Fruit fly (Drosophila melanogaster) Kc167 (cell line): ENCODE results near the gene CdGAPr.

Experiments
- Myc ChIP-seq: fragments of >200 bp; optimal IDR thresholded peaks from 2 replicates; lab custom pipeline; 2017; ENCODE audit warnings: missing external identifiers
- Sin3A ChIP-seq: fragments of >200 bp; optimal IDR thresholded peaks from 2 replicates; lab custom pipeline; 2018; ENCODE audit warnings: missing external identifiers
- h ChIP-seq: fragments of >200 bp; optimal IDR thresholded peaks from 3 replicates; lab custom pipeline; 2018; ENCODE audit warnings: missing external identifiers
- insv ChIP-seq: fragments of >200 bp; optimal IDR thresholded peaks from 3 replicates; lab custom pipeline; 2018; ENCODE audit warnings: missing external identifiers
- psq ChIP-seq: fragments of >200 bp; optimal IDR thresholded peaks from 2 replicates; lab custom pipeline; 2017; ENCODE audit warnings: missing external identifiers
- ttk ChIP-seq: sonication (Bioruptor generic); optimal IDR thresholded peaks from 2 replicates; lab custom pipeline; 2017; ENCODE audit warnings: missing external identifiers

Gene CdGAPr

DNA sequence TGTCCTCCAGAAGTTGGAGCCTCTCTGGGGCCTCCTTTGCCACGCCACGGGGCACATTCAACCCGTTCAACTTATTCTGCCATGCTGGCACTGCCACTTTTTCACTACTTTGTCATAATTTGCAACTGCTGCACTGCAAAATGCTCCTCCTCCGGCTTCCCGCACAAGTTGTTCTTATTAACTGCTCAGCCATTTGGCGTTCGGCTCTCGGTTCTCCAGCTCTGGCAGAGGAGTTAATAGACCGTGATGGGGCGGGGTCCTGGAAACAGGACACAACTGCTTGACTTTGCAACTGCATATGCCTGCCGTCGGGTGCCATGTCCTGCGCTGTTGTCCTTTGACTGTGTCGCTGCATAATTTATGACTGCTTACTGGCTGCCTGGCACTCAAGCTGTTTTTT is 13.3 kb upstream of the CdGAPr start:
- no peak for TF ChIP-seq ttk (lab: Kevin White, UChicago)
- TF ChIP-seq Sin3A (lab: Kevin White, UChicago) = no peak
- no peak for TF ChIP-seq insv (lab: Kevin White, UChicago)
- no peak for TF ChIP-seq psq (lab: Kevin White, UChicago)
- TF ChIP-seq Myc (lab: Kevin White, UChicago) = no peak
- TF ChIP-seq h (lab: Kevin White, UChicago) = no peak

DNA sequence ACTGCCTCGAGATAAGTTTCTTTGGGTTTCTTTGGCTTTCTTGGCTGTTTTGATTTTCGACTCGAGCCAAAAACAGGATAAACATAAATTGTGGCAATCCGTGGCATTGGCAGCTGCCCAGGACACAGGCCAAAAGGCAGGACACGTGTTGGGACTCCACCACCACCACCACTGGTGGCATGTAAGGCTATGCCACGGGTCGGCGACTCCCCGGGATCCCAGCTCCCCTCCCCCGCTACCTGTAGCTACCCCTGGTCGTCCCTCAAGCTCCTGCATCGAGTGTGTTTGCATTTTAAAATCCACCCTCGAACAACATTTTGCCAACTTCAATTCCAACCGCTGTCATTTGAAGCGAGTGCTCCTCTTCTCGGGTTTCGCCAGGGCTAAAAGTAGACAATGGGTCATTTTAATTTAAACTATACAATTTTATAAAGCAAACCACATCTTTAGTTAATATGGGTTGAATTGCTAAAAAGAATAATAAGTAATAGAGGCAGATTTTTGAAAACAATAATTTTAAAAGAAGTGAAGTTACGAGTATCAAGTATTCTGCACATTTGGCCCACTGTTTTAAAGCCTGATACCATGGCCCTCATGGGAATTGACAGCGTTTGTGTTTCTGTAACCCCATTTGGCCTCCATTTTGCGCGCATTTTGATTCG is 10.4 kb upstream of the CdGAPr start:
- TF ChIP-seq Sin3A (lab: Kevin White, UChicago) (no peak), insv (lab: Kevin White, UChicago) (no peak), ttk (lab: Kevin White, UChicago) (no peak), h (lab: Kevin White, UChicago) (no peak), Myc (lab: Kevin White, UChicago) (no peak), psq (lab: Kevin White, UChicago) (no peak)

DNA sequence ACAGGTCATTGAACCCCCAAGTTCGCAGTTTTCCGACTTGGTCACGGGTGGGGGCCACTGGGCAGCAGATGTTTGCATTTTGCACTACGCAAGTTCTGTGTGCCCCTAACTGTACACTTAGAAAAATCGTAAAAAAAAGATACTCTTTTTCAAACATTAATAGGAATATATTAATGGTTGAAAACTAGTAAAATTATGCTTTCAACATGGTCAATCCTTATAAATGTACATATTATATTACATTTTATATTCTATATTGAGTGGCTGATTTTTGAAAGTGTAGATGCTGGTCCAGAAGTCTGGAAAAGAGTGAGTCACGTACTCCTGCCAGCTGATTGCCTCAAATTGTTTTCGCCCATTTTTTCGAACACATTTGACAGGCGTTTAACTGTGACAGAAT is 9.0 kb upstream of the CdGAPr start:
- TF ChIP-seq ttk (lab: Kevin White, UChicago) = no peak
- no peak for TF ChIP-seq psq (lab: Kevin White, UChicago)
- no peak for TF ChIP-seq Myc (lab: Kevin White, UChicago)
- TF ChIP-seq h (lab: Kevin White, UChicago) = no peak
- TF ChIP-seq Sin3A (lab: Kevin White, UChicago) = no peak

DNA sequence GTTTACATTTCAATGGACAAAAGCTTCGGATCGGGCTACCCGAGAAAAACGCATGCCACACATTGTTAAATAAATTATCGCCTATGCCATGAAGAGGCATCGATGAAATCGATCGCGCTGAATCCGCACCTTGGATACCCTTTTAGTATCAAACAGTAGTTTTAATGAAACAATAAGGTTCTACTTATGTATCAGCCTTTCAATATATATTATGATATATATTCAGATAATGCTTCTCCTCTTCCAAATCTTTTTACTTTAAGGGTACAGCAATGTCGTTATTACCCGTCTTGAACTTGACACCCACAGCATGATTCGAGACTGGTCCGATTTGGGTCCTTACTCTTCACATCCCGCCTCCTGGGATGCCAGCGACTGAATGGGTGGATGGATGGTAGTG is 8.3 kb upstream of the CdGAPr start:
- TF ChIP-seq Myc (lab: Kevin White, UChicago) = no peak
- TF ChIP-seq h (lab: Kevin White, UChicago) = no peak
- no peak for TF ChIP-seq Sin3A (lab: Kevin White, UChicago)
- no peak for TF ChIP-seq psq (lab: Kevin White, UChicago)
- TF ChIP-seq ttk (lab: Kevin White, UChicago) = no peak
- no peak for TF ChIP-seq insv (lab: Kevin White, UChicago)

DNA sequence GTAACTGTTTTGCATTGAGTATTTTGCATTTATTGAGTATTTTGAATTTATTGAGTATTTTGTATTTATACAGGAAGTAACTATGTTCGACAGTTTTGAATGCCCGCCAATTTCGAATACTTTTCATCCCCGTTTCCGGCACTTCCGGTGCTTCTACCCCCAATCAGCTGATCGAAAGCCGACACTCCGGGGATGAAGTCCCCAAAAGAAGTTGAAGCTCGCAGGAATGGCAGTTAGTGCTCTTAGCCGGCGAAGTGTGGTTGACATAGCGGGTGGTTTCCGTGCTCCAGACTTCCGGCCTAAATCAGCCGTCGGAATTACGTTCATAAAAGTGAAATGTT is 4.4 kb upstream of the CdGAPr start, which contains the start of gene sick:
sick (plus strand) TSS at position 255 of the 341 bp plus-strand sequence.
- TF ChIP-seq insv (lab: Kevin White, UChicago) (no peak), ttk (lab: Kevin White, UChicago) (no peak), Myc (lab: Kevin White, UChicago) (no peak)

DNA sequence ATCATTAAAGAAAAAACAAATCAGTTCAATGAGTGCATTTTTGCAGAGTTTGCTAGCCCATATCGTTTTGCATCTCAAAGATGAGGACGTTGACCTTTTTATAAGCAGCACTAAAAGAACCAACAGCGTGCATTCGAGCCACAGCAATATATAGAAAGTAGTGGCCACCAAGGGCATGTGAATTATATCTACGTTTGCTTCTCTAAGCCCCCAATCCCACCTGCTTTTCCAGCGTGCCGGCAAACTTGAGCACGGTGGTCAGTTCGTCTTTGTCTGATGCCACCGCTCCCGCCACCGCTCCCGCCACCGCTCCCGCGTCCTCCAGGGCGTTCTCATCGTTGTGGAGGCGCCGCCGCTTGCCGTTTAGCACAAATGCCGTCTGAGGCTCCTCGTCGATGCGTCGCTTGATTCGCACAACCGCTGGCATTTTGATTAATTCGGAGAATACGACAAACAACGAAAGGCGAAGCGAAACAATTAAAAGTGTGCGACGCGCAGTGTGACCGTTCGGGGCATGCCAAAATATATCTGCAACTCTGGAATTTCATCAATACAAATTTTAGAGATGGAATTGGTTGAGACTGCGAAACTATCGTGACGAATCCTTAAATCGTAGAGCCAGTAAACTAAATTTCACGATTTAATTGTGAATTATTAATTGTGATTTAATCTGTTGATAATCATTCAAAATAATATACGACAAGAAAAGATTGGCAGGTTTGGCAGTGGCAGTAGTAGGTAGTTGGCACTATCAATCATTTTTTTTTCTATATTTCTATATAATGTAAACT is 3.8 kb upstream of the CdGAPr start:
- TF ChIP-seq psq (lab: Kevin White, UChicago) (no peak), Myc (lab: Kevin White, UChicago) (no peak)

DNA sequence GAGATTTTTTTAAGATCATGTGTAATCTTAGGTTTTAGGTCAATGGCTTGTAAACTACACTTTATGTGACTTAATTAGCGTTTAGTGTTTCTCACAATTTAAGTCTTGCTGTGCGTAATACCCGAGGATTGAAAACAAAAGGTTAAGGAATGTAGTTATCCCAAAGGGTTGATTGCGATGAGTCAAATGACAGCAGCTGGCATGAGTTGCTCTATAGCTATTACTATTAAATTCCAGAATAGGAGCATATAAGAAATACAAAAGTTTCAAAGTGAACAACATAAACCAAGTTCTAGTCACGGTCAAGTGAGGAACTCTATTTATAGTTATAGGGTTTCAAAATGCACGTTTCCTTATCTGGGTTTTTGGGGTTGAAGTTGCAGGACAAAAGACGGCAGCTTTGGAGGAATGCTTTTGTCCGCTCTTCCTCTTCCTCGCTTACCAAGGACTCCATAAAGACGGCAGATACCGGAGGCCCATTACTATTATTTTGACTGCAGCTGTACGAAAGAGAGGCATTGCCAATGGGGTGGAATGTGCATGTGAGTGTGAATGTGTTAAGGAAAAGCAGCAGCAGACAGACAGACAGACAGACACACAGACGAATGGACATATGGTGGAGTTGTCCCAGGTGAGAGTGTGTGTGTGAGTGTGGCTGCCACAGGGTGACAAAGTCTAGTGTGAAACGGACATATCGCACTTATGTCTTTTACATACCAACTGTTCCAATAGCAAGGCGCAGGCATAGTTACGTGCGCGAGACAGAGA is 945 bp downstream of the CdGAPr start:
- TF ChIP-seq insv (lab: Kevin White, UChicago) (no peak), ttk (lab: Kevin White, UChicago) (no peak), psq (lab: Kevin White, UChicago) (no peak), Sin3A (lab: Kevin White, UChicago) (no peak)

DNA sequence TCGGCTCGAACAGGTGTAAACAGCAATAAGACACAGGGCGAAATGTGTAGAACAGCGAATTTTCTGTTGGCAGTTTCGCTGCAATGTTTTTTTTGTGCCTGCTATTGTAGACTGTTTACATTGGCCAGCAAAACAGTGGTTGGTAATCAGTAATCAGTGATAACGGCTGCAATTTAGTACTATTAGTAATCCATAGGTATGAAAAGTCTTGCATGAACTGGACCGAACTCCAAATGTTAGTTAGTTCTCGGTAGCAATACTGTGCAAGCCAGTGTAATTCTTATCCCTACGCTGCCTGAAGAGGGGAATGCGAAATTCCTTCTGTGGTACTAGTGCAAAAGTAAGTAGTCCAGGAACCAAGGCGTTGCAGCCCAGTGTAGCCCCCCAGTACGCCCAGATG is 2.9 kb downstream of the CdGAPr start:
- no peak for TF ChIP-seq psq (lab: Kevin White, UChicago)
- TF ChIP-seq insv (lab: Kevin White, UChicago) = no peak
- no peak for TF ChIP-seq Myc (lab: Kevin White, UChicago)

DNA sequence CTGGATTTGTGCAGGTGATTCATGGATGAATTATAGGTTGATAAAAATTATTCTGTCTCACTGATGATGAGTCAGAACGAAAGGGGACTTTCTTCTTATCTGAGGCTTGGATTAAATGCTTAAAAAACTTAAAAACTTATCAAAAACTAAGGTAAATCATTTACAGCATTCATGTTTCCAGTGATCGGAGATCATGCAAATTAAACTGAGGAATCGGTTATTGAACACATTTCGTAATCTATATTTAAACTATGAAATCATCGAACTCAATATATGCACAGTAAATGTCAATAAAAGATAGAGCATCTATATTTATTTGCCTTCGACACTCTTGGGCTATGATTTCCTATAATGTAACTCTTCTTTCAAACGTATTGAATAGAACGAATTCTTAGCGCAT is 3.8 kb downstream of the CdGAPr start:
- TF ChIP-seq Sin3A (lab: Kevin White, UChicago) (no peak), insv (lab: Kevin White, UChicago) (no peak), h (lab: Kevin White, UChicago) (no peak), ttk (lab: Kevin White, UChicago) (no peak), psq (lab: Kevin White, UChicago) (no peak), Myc (lab: Kevin White, UChicago) (no peak)

DNA sequence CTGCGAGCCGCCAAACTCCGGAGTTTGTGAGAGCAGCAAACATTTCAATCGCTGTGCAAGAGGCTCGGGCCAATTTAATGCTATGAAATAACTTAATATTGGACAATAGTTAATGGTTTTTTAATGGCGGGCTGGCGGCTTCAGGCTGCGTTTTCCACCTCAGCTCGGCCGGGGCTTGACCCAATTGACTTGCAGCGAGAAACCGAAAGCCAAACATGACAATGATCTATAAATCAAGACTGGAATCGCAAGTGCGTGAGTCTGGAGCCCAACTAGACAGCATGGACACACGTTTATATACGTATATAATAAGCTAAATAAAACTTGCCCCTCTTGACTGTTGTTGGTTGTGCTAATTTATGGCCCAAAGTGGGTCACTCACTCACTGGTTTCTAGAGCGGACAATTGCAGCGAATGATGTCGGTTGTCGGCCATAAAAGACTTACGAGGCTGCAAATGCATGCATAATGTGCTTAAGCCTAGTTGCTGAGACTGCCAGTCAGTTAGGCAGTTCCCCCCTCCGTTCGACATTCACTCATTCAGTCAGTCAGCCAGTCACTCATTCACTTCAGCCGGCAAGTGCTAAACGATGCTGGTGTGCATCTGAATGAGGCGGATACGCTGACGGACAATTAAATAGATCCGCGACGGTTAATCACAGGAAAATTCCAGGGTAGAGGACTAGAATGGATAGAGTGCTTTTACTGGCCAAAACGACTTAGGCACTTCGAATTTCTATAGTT is 6.7 kb downstream of the CdGAPr start:
- TF ChIP-seq ttk (lab: Kevin White, UChicago) (no peak), h (lab: Kevin White, UChicago) (no peak), psq (lab: Kevin White, UChicago) (no peak), Myc (lab: Kevin White, UChicago) (no peak), insv (lab: Kevin White, UChicago) (no peak), Sin3A (lab: Kevin White, UChicago) (no peak)

DNA sequence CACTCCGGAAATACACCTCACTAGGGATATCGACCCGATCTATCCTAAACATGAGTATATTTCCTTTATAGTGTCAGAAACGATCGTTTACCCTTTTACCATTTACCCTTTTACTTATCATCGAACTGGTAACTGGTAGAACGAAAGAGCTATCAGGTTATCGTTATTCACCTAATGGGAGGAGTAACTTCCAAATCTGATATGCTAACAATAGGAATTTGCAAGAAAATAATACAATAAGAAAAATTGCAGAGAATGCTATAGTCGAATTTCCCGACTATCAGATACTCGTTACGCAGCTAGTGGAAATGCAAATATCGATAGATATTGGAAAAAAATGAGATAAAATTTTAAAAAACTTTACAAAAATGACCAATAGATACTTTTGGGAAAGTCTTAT is 17.4 kb downstream of the CdGAPr start:
- no peak for TF ChIP-seq psq (lab: Kevin White, UChicago)
- no peak for TF ChIP-seq h (lab: Kevin White, UChicago)
